Worm (Caenorhabditis elegans) whole organism, L1 larva: ENCODE data around the gene fbxa-29.
"Not testable (repeated sequence)": the region's sequence is repeated elsewhere in the genome, so short reads cannot be mapped to it uniquely, and the experiment has no call there.

Experiments used
- C16A3.4 ChIP-seq: fragments of 150-350 bp; optimal IDR thresholded peaks from 2 replicates; lab custom pipeline; 2014; ENCODE audit warnings: missing biosample characterization, missing genetic modification characterization
- ama-1 ChIP-seq: fragments of 150-350 bp; optimal IDR thresholded peaks from 2 replicates; lab custom pipeline; 2014
- blmp-1 ChIP-seq: fragments of 150-350 bp; optimal IDR thresholded peaks from 2 replicates; lab custom pipeline; 2014; ENCODE audit warnings: missing biosample characterization, missing genetic modification characterization
- dpl-1 ChIP-seq, 3 experiments: fragments of 150-350 bp in 2 of 3; sonication (generic microtip) in 1 of 3; optimal IDR thresholded peaks; 2 replicates each; lab custom pipeline; 2014 to 2017; ENCODE audit warnings: missing biosample characterization in 3 of 3, missing genetic modification characterization in 3 of 3, missing genetic modification reagents in 3 of 3
- fos-1 ChIP-seq: fragments of 150-350 bp; optimal IDR thresholded peaks from 2 replicates; lab custom pipeline; 2014; ENCODE audit warnings: missing biosample characterization, missing genetic modification characterization
- isw-1 ChIP-seq: fragments of 200-800 bp; sonication (Bioruptor generic); IDR thresholded peaks from 2 replicates; pipeline ENCODE4 v1.3.6; 2022; ENCODE audit warnings: missing genetic modification characterization, missing compliant biosample characterization
- lin-39 ChIP-seq: fragments of 150-350 bp; optimal IDR thresholded peaks from 2 replicates; lab custom pipeline; 2014; ENCODE audit warnings: missing biosample characterization, missing genetic modification reagents, missing genetic modification characterization
- mab-9 ChIP-seq: fragments of 200-800 bp; sonication (Bioruptor generic); IDR thresholded peaks from 2 replicates; pipeline ENCODE4 v1.3.6; 2022; ENCODE audit warnings: missing genetic modification reagents, missing genetic modification characterization, missing compliant biosample characterization
- nhr-237 ChIP-seq: fragments of 150-350 bp; optimal IDR thresholded peaks from 2 replicates; lab custom pipeline; 2014; ENCODE audit warnings: missing biosample characterization, missing genetic modification characterization
- nhr-28 ChIP-seq: fragments of 150-350 bp; optimal IDR thresholded peaks from 2 replicates; lab custom pipeline; 2014; ENCODE audit warnings: missing biosample characterization, missing genetic modification characterization
- nhr-76 ChIP-seq: sonication (generic microtip); optimal IDR thresholded peaks from 2 replicates; lab custom pipeline; 2017; ENCODE audit warnings: missing biosample characterization, missing genetic modification characterization
- nhr-77 ChIP-seq: fragments of 150-350 bp; optimal IDR thresholded peaks from 2 replicates; lab custom pipeline; 2014; ENCODE audit warnings: missing biosample characterization, missing genetic modification characterization
- tbx-2 ChIP-seq: sonication (generic microtip); optimal IDR thresholded peaks from 2 replicates; lab custom pipeline; 2016; ENCODE audit warnings: missing genetic modification characterization, missing compliant biosample characterization
- zag-1 ChIP-seq: fragments of 150-350 bp; optimal IDR thresholded peaks from 2 replicates; lab custom pipeline; 2014; ENCODE audit warnings: missing biosample characterization, missing genetic modification characterization

ce11 chrIII:1256519-1256918 lies 17.0 kb downstream of the fbxa-29 start, which contains the start of gene fbxa-208:
- TF ChIP-seq nhr-237 (tag; lab: Kevin White, UChicago); C16A3.4; ama-1; blmp-1; isw-1 (GFP tag; lab: Robert Waterston, UW); fos-1; tbx-2 (tag; lab: Kevin White, UChicago); zag-1 (tag; lab: Kevin White, UChicago); nhr-28 (tag; lab: Kevin White, UChicago); dpl-1 (GFP tag; optimal IDR thresholded peaks at IDR 0.05; lab: Kevin White, UChicago); nhr-77 (tag; lab: Kevin White, UChicago); nhr-76 (tag; lab: Kevin White, UChicago); mab-9 (GFP tag; lab: Robert Waterston, UW); lin-39: not testable (repeated sequence)
